Worm (Caenorhabditis elegans): ENCODE results near the gene spp-16.

- TF ChIP-seq ceh-16 (tag; optimal IDR thresholded peaks at IDR 0.05) (no peak), egl-27 (tag; optimal IDR thresholded peaks at IDR 0.05) (no peak), nhr-237 (tag; optimal IDR thresholded peaks at IDR 0.05) (no peak), pha-4 (tag; optimal IDR thresholded peaks at IDR 0.05) (no peak), mdl-1 (tag; optimal IDR thresholded peaks at IDR 0.05) (no peak), eor-1 (tag; optimal IDR thresholded peaks at IDR 0.05) (no peak), skn-1 (tag; optimal IDR thresholded peaks at IDR 0.05) (no peak), zag-1 (tag; optimal IDR thresholded peaks at IDR 0.05) (no peak)
Measured at ce11 chrV:10909071-10909470, 8.0 kb upstream of the spp-16 start, which contains the start of gene zzz-1.
